Fruit fly (Drosophila melanogaster): ENCODE data around the gene RhoGAP71E.

DNA sequence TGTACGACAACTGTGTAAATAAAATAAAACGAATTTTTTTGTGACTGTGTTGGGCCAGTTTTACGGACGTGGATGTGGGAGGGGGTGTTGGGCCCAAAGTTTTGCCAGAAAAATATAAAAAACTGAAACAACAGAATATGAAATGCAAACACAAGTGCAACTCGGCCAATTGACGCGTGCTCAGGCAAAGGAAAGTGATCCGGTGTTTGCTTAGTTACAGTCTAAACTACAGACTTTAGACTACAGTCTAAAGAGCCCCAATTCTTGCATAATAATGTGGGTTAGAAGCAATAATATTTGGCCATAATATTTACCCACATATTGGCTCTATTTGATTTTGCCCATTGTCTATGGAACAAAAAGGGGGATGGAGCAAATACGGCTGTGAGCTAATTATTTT is 39.8 kb upstream of the RhoGAP71E start:
- TF ChIP-seq CTCF (optimal IDR thresholded peaks at IDR 0.05) = no peak
- TF ChIP-seq CG8478 (optimal IDR thresholded peaks at IDR 0.05) = no peak

Measured in S2 (cell line).